Worm (Caenorhabditis elegans): ENCODE measurements around the gene F53C11.5.

F53C11.5 gene

DNA sequence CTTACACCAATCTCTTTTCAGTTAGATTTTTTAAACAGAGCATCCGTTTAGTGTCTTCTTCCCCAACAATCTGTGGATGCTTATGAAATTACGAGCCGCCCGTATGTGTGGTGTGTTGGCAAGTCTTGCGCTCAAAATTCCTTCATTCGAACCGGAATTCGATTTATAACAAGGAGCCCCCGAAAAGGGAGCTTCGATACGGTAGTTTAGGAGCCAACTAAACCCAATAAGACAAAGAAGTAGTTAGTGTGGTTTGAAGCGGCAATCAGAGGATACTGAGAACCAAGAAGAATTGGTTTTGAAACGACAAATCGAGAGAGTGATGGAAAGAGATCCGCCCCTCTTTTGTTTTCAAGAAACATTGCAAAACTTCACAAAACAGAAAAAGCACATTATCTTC is 25.0 kb downstream of the F53C11.5 start:
- no peak for TF ChIP-seq cebp-2 (GFP tag; IDR thresholded peaks at IDR 0.05)
- no peak for TF ChIP-seq ceh-79 (tag; optimal IDR thresholded peaks at IDR 0.05)
- no peak for TF ChIP-seq ceh-27 (GFP tag; optimal IDR thresholded peaks at IDR 0.05)
- TF ChIP-seq hrde-1 (tag; optimal IDR thresholded peaks at IDR 0.05; ENCODE audit: borderline replicate concordance), result no peak
- TF ChIP-seq C17E4.6 (GFP tag; IDR thresholded peaks at IDR 0.05), result no peak
- TF ChIP-seq let-607 (tag; optimal IDR thresholded peaks at IDR 0.05), result no peak
- no peak for TF ChIP-seq F10E7.11 (tag; optimal IDR thresholded peaks at IDR 0.05)
- no peak for TF ChIP-seq Y53F4B.3 (GFP tag; IDR thresholded peaks at IDR 0.05)
- no peak for TF ChIP-seq sptf-2 (GFP tag; optimal IDR thresholded peaks at IDR 0.05)
- no peak for TF ChIP-seq dpff-1 (tag; optimal IDR thresholded peaks at IDR 0.05)
- no peak for TF ChIP-seq bed-2 (GFP tag; IDR thresholded peaks at IDR 0.05)
- no peak for TF ChIP-seq nhr-80 (tag; optimal IDR thresholded peaks at IDR 0.05)
- TF ChIP-seq ceh-100 (GFP tag; IDR thresholded peaks at IDR 0.05), result no peak
- no peak for TF ChIP-seq ama-1 (optimal IDR thresholded peaks at IDR 0.05)
- TF ChIP-seq ama-1 (GFP tag; optimal IDR thresholded peaks at IDR 0.05), result no peak
- TF ChIP-seq ceh-40 (GFP tag; IDR thresholded peaks at IDR 0.05), result no peak
- no peak for TF ChIP-seq ceh-91 (GFP tag; IDR thresholded peaks at IDR 0.05)

DNA sequence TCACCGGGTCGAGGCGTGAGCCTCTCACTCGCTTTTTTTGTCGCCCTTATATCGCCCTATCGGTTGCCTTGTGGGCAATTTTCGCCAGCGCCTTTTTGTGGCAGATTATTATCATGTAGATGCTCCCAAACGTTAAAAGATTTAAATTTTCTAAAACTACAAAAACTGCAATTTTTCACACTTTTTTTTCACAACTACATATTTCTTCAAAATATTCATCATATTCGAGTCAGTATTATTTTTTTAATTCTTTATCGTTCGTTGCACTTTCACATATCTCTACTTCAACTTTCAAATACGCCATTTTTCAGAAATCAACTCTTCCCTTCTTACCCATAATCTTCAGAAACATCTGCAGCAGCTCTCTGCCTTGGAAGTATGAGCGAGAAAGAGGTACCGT is 25.6 kb downstream of the F53C11.5 start, which contains the start of gene ceh-24:
TSS of gene ceh-24 (plus strand) at position 301 of the 400 bp plus-strand sequence.
- no peak for TF ChIP-seq rec-8 (tag; optimal IDR thresholded peaks at IDR 0.05)
- TF ChIP-seq fkh-3 (tag; optimal IDR thresholded peaks at IDR 0.05), result no peak
- no peak for TF ChIP-seq ztf-25 (GFP tag; IDR thresholded peaks at IDR 0.05)
- no peak for TF ChIP-seq snpc-3.4 (tag; optimal IDR thresholded peaks at IDR 0.05)
- TF ChIP-seq ztf-28 (GFP tag; IDR thresholded peaks at IDR 0.05), result no peak

DNA sequence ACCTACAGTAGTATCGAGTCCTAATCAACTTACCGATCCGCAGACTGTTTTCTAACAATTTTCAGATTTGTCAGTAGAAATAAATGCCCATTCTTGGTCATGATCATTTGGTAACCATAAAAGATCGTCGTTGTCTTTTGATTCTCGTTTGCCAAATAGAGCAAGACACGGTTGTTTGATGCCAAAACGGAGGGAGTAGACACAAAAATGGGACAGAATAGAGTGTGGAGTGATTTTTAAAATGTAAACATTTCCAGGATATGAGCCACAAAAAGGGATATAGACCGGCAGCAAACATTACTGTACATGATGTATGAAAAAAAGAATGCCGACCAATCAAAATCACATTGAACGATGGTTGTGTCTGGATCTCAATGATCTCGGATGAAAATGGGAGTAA is 29.5 kb downstream of the F53C11.5 start, which contains the start of gene F55B12.2:
TSS of gene F55B12.2 (minus strand) at position 101 of the 400 bp plus-strand sequence.
- TF ChIP-seq T07F8.4 (tag; optimal IDR thresholded peaks at IDR 0.05) (no peak), ama-1 (optimal IDR thresholded peaks at IDR 0.05) (no peak), ama-1 (GFP tag; optimal IDR thresholded peaks at IDR 0.05) (no peak), nhr-27 (tag; optimal IDR thresholded peaks at IDR 0.05) (no peak), ceh-79 (tag; optimal IDR thresholded peaks at IDR 0.05) (no peak)

DNA sequence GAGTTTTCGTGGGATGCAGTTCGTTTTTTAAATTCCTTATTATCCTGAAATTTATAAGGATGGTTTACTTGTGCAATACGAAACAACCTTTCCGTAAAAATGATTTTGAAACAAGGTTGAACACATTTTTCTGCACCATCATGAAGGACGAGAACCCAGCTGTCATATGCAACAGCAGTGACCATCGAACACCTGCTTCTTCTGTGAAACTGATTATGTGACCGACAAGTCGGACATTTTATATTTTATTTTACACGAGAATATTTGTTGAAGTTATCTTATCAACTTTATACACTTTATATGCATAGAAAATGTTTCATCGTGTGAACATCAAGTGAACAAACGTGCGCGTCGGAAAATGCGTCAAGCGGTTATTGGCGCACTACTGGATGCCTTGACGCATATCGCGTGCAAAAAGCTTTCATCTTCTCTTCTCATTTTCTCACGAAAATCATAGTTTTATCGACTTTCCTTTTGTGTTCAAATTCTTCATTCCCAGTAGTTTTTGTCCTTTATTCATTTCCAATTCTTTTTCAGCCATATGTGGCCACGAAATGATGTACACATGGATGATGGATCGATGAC is 31.6 kb downstream of the F53C11.5 start, which contains the start of gene sel-10:
TSS of gene sel-10 (plus strand) at position 538 of the 585 bp plus-strand sequence.
- TF ChIP-seq Y79H2A.3 (GFP tag; conservative IDR thresholded peaks at IDR 0.05) (no peak), snpc-3.4 (tag; optimal IDR thresholded peaks at IDR 0.05) (peak; percentile 18), dpl-1 (GFP tag; optimal IDR thresholded peaks at IDR 0.05) (peak; percentile 7), lin-35 (GFP tag; optimal IDR thresholded peaks at IDR 0.05) (peak in 1 of 3 experiments; percentile 79), C17E4.6 (GFP tag; IDR thresholded peaks at IDR 0.05) (no peak), K12H6.12 (tag; optimal IDR thresholded peaks at IDR 0.05) (peak; percentile 31), ztf-18 (tag; optimal IDR thresholded peaks at IDR 0.05) (peak; percentile 95), rcor-1 (GFP tag; IDR thresholded peaks at IDR 0.05) (peak; percentile 31; the same call in 1 of the 2 replicates), D2030.7 (GFP tag; IDR thresholded peaks at IDR 0.05) (no peak), madf-8 (GFP tag; conservative IDR thresholded peaks at IDR 0.05) (0 out of 2 replicates have a peak, but pooled peaks have one; percentile 13), efl-1 (GFP tag; optimal IDR thresholded peaks at IDR 0.05) (peak; percentile 15), Y53G8AR.9 (GFP tag; conservative IDR thresholded peaks at IDR 0.05) (no peak), madf-6 (GFP tag; IDR thresholded peaks at IDR 0.05) (peak; percentile 71; the same call in 1 of the 2 replicates), mcd-1 (GFP tag; IDR thresholded peaks at IDR 0.05) (peak; percentile 77), C06A6.2 (GFP tag; conservative IDR thresholded peaks at IDR 0.05) (no peak), attf-3 (GFP tag; conservative IDR thresholded peaks at IDR 0.05) (0 out of 2 replicates have a peak, but pooled peaks have one; percentile 20), nhr-80 (tag; optimal IDR thresholded peaks at IDR 0.05) (peak; percentile 66), hmg-1.2 (GFP tag; IDR thresholded peaks at IDR 0.05) (no peak), ZK185.1 (tag; optimal IDR thresholded peaks at IDR 0.05; ENCODE audit: poor library complexity, severe bottlenecking) (peak; percentile 67), lsl-1 (GFP tag; optimal IDR thresholded peaks at IDR 0.05) (peak; percentile 43), mxl-1 (tag; optimal IDR thresholded peaks at IDR 0.05) (no peak)

Data from whole organism, young adult.